Fruit fly (Drosophila melanogaster): ENCODE data around the gene CG7650.

- no peak for TF ChIP-seq CTCF (optimal IDR thresholded peaks at IDR 0.05)
- TF ChIP-seq CG8478 (optimal IDR thresholded peaks at IDR 0.05) = no peak
Observed at dm6 chr3L:15595175-15595724, 14.9 kb downstream of the CG7650 start.
